ENCODE assay signal across 4 fruit fly cellular contexts in genomic region chr3R:21065010-21065695, dm6.
TF ChIP-seq lines count a peak whose summit lies in the region.

Gene AnxB9, plus strand, starts transcription at chr3R:21065241.

TF ChIP-seq in whole organism, adult, 20 proteins besides CTCF, POLR2A, EP300 and RAD21 (continued from another document):
- TF ChIP-seq CG11617 (GFP tag; optimal IDR thresholded peaks at IDR 0.05; lab: Kevin White, UChicago), result peak; percentile 46
- TF ChIP-seq cic (GFP tag; optimal IDR thresholded peaks at IDR 0.05; lab: Kevin White, UChicago), result peak; percentile 73

TF ChIP-seq in whole organism, embryonic, 481 proteins besides CTCF, POLR2A, EP300 and RAD21 (continued from another document and continues in another):
- TF ChIP-seq NC2β (GFP tag; optimal IDR thresholded peaks at IDR 0.05; lab: Kevin White, UChicago) (peak; percentile 56), exex (tag; optimal IDR thresholded peaks at IDR 0.05; lab: Kevin White, UChicago) (peak; percentile 26), Dref (GFP tag; IDR thresholded peaks at IDR 0.05; lab: Robert Waterston, UW) (peak; percentile 52), CG8944 (GFP tag; optimal IDR thresholded peaks at IDR 0.05; lab: Kevin White, UChicago) (no peak), Xbp1 (GFP tag; optimal IDR thresholded peaks at IDR 0.05; lab: Kevin White, UChicago) (peak; percentile 5), psq (GFP tag; optimal IDR thresholded peaks at IDR 0.05; lab: Kevin White, UChicago) (no peak), org-1 (GFP tag; optimal IDR thresholded peaks at IDR 0.05; lab: Kevin White, UChicago) (no peak), ken (GFP tag; IDR thresholded peaks at IDR 0.05; lab: Robert Waterston, UW) (0 out of 3 replicates have a peak, but pooled peaks have one; percentile 52), CG12236 (GFP tag; optimal IDR thresholded peaks at IDR 0.05; lab: Kevin White, UChicago) (peak; percentile 7), CG1024 (GFP tag; IDR thresholded peaks at IDR 0.05; lab: Robert Waterston, UW) (no peak), CG11560 (tag; IDR thresholded peaks at IDR 0.05; lab: Robert Waterston, UW) (no peak), CG8290 (GFP tag; optimal IDR thresholded peaks at IDR 0.05; lab: Kevin White, UChicago) (peak; percentile 98), CG8290 (tag; optimal IDR thresholded peaks at IDR 0.05; lab: Kevin White, UChicago) (peak in 1 of 2 experiments; percentile 92), hkb (optimal IDR thresholded peaks at IDR 0.05; lab: Kevin White, UChicago) (no peak), hkb (GFP tag; IDR thresholded peaks at IDR 0.05; lab: Robert Waterston, UW) (peak; percentile 67), NC2α (GFP tag; optimal IDR thresholded peaks at IDR 0.05; lab: Kevin White, UChicago) (peak; percentile 51), CG12155 (GFP tag; optimal IDR thresholded peaks at IDR 0.05; lab: Kevin White, UChicago) (peak; percentile 46), CG4360 (GFP tag; IDR thresholded peaks at IDR 0.05; lab: Robert Waterston, UW) (peak; percentile 82), CG17829 (tag; optimal IDR thresholded peaks at IDR 0.05; lab: Kevin White, UChicago) (no peak), Doc3 (GFP tag; IDR thresholded peaks at IDR 0.05; lab: Robert Waterston, UW; ENCODE audit: partially characterized antibody) (no peak; the same call in 1 of the 3 replicates), Dip2 (GFP tag; IDR thresholded peaks at IDR 0.05; lab: Robert Waterston, UW) (no peak), Dad (GFP tag; optimal IDR thresholded peaks at IDR 0.05; lab: Kevin White, UChicago) (peak; percentile 8), D (optimal IDR thresholded peaks at IDR 0.05; lab: Kevin White, UChicago) (no peak), D (GFP tag; optimal IDR thresholded peaks at IDR 0.05; lab: Kevin White, UChicago) (no peak), CG4730 (GFP tag; IDR thresholded peaks at IDR 0.05; lab: Robert Waterston, UW) (no peak), Usf (GFP tag; optimal IDR thresholded peaks at IDR 0.05; lab: Kevin White, UChicago) (no peak), tll (GFP tag; optimal IDR thresholded peaks at IDR 0.05; lab: Kevin White, UChicago) (no peak), CG14860 (GFP tag; IDR thresholded peaks at IDR 0.05; lab: Robert Waterston, UW; ENCODE audit: partially characterized antibody) (no peak; the same call in 1 of the 3 replicates), CG3847 (GFP tag; IDR thresholded peaks at IDR 0.05; lab: Robert Waterston, UW) (no peak), CG10565 (GFP tag; optimal IDR thresholded peaks at IDR 0.05; lab: Kevin White, UChicago) (no peak), ac (GFP tag; optimal IDR thresholded peaks at IDR 0.05; lab: Kevin White, UChicago) (peak; percentile 15), Atf-2 (GFP tag; optimal IDR thresholded peaks at IDR 0.05; lab: Kevin White, UChicago) (no peak), rib (GFP tag; IDR thresholded peaks at IDR 0.05; lab: Robert Waterston, UW) (peak; percentile 53; the same call in 1 of the 2 replicates), Trl (optimal IDR thresholded peaks at IDR 0.05; lab: Kevin White, UChicago) (peak; percentile 45 to 72), Trl (GFP tag; optimal IDR thresholded peaks at IDR 0.05; lab: Kevin White, UChicago) (peak; percentile 70), salm (tag; optimal IDR thresholded peaks at IDR 0.05; lab: Kevin White, UChicago) (peak; percentile 20), chn (GFP tag; optimal IDR thresholded peaks at IDR 0.05; lab: Kevin White, UChicago) (peak; percentile 38), sd (tag; optimal IDR thresholded peaks at IDR 0.05; lab: Kevin White, UChicago) (peak; percentile 94), ERR (GFP tag; optimal IDR thresholded peaks at IDR 0.05; lab: Kevin White, UChicago) (no peak), p53 (GFP tag; optimal IDR thresholded peaks at IDR 0.05; lab: Kevin White, UChicago) (no peak), CG1647 (GFP tag; optimal IDR thresholded peaks at IDR 0.05; lab: Kevin White, UChicago) (no peak), Dek (tag; optimal IDR thresholded peaks at IDR 0.05; lab: Kevin White, UChicago) (no peak), amos (GFP tag; IDR thresholded peaks at IDR 0.05; lab: Robert Waterston, UW; ENCODE audit: partially characterized antibody) (peak; percentile 82; the same call in 1 of the 2 replicates)

TF ChIP-seq in whole organism, prepupa, 60 proteins besides CTCF, POLR2A, EP300 and RAD21 (continued from another document):
- TF ChIP-seq CG6808 (GFP tag; optimal IDR thresholded peaks at IDR 0.05; lab: Kevin White, UChicago) (peak; percentile 10), fkh (GFP tag; optimal IDR thresholded peaks at IDR 0.05; lab: Kevin White, UChicago) (peak; percentile 83), CG3032 (tag; optimal IDR thresholded peaks at IDR 0.05; lab: Kevin White, UChicago) (peak; percentile 41), CG8319 (GFP tag; optimal IDR thresholded peaks at IDR 0.05; lab: Kevin White, UChicago) (no peak), Eip78C (GFP tag; lab: Kevin White, UChicago) (peak; percentile 84), Ets96B (tag; optimal IDR thresholded peaks at IDR 0.05; lab: Kevin White, UChicago) (peak; percentile 14), vri (GFP tag; optimal IDR thresholded peaks at IDR 0.05; lab: Kevin White, UChicago) (peak; percentile 80), Hr38 (GFP tag; optimal IDR thresholded peaks at IDR 0.05; lab: Kevin White, UChicago) (no peak), dac (GFP tag; optimal IDR thresholded peaks at IDR 0.05; lab: Kevin White, UChicago) (no peak), Smox (GFP tag; optimal IDR thresholded peaks at IDR 0.05; lab: Kevin White, UChicago) (no peak), cyc (GFP tag; optimal IDR thresholded peaks at IDR 0.05; lab: Kevin White, UChicago) (no peak), ss (GFP tag; optimal IDR thresholded peaks at IDR 0.05; lab: Kevin White, UChicago) (peak; percentile 24 to 58), CG6276 (GFP tag; optimal IDR thresholded peaks at IDR 0.05; lab: Kevin White, UChicago) (peak; percentile 33), CG6854 (GFP tag; optimal IDR thresholded peaks at IDR 0.05; lab: Kevin White, UChicago) (peak; percentile 80), Eip75B (GFP tag; optimal IDR thresholded peaks at IDR 0.05; lab: Kevin White, UChicago) (peak; percentile 22), CG9139 (GFP tag; optimal IDR thresholded peaks at IDR 0.05; lab: Kevin White, UChicago) (peak; percentile 61), CG11902 (GFP tag; optimal IDR thresholded peaks at IDR 0.05; lab: Kevin White, UChicago) (no peak), spab (GFP tag; optimal IDR thresholded peaks at IDR 0.05; lab: Kevin White, UChicago) (no peak), acj6 (GFP tag; optimal IDR thresholded peaks at IDR 0.05; lab: Kevin White, UChicago) (no peak), fd85E (GFP tag; optimal IDR thresholded peaks at IDR 0.05; lab: Kevin White, UChicago) (no peak), CG11762 (GFP tag; optimal IDR thresholded peaks at IDR 0.05; lab: Kevin White, UChicago; ENCODE audit: insufficient read depth) (no peak), Blimp-1 (GFP tag; optimal IDR thresholded peaks at IDR 0.05; lab: Kevin White, UChicago) (no peak), CG11294 (GFP tag; IDR thresholded peaks at IDR 0.05; lab: Robert Waterston, UW) (no peak; the same call in 1 of the 2 replicates), CG8632 (GFP tag; optimal IDR thresholded peaks at IDR 0.05; lab: Kevin White, UChicago) (peak; percentile 10), CG6792 (GFP tag; optimal IDR thresholded peaks at IDR 0.05; lab: Kevin White, UChicago) (no peak), Hr39 (GFP tag; optimal IDR thresholded peaks at IDR 0.05; lab: Kevin White, UChicago) (no peak), achi (GFP tag; optimal IDR thresholded peaks at IDR 0.05; lab: Kevin White, UChicago) (peak; percentile 36), Met (GFP tag; optimal IDR thresholded peaks at IDR 0.05; lab: Kevin White, UChicago) (peak; percentile 34), salr (GFP tag; optimal IDR thresholded peaks at IDR 0.05; lab: Kevin White, UChicago) (no peak), CG3919 (GFP tag; optimal IDR thresholded peaks at IDR 0.05; lab: Kevin White, UChicago) (peak; percentile 42), Hr4 (GFP tag; optimal IDR thresholded peaks at IDR 0.05; lab: Kevin White, UChicago) (no peak), fd59A (GFP tag; optimal IDR thresholded peaks at IDR 0.05; lab: Kevin White, UChicago) (no peak), dsx (GFP tag; optimal IDR thresholded peaks at IDR 0.05; lab: Kevin White, UChicago; ENCODE audit: poor library complexity, severe bottlenecking) (peak; percentile 58), svp (GFP tag; lab: Kevin White, UChicago) (peak; percentile 46), CG10669 (GFP tag; optimal IDR thresholded peaks at IDR 0.05; lab: Kevin White, UChicago) (no peak), Eip93F (GFP tag; optimal IDR thresholded peaks at IDR 0.05; lab: Kevin White, UChicago) (no peak), Gug (GFP tag; IDR thresholded peaks at IDR 0.05; lab: Robert Waterston, UW) (no peak), CG10631 (GFP tag; optimal IDR thresholded peaks at IDR 0.05; lab: Kevin White, UChicago) (no peak), CG16779 (tag; optimal IDR thresholded peaks at IDR 0.05; lab: Kevin White, UChicago) (peak; percentile 65), net (GFP tag; optimal IDR thresholded peaks at IDR 0.05; lab: Kevin White, UChicago) (no peak), CG6163 (GFP tag; IDR thresholded peaks at IDR 0.05; lab: Robert Waterston, UW) (peak; percentile 44; the same call in 2 of the 3 replicates)

TF ChIP-seq in whole organism, wandering third instar larva, 38 proteins besides CTCF, POLR2A, EP300 and RAD21 (continued from another document):
- no peak for TF ChIP-seq Vsx2 (GFP tag; optimal IDR thresholded peaks at IDR 0.05; lab: Kevin White, UChicago; ENCODE audit: partially characterized antibody)
- TF ChIP-seq dsf (GFP tag; optimal IDR thresholded peaks at IDR 0.05; lab: Kevin White, UChicago; ENCODE audit: borderline replicate concordance), result no peak
- TF ChIP-seq CrebA (GFP tag; optimal IDR thresholded peaks at IDR 0.05; lab: Kevin White, UChicago; ENCODE audit: borderline replicate concordance), result no peak
- no peak for TF ChIP-seq psq (GFP tag; optimal IDR thresholded peaks at IDR 0.05; lab: Kevin White, UChicago)
- TF ChIP-seq dl (GFP tag; optimal IDR thresholded peaks at IDR 0.05; lab: Kevin White, UChicago; ENCODE audit: insufficient read depth in 1 of 2, partially characterized antibody in 2 of 2), result no peak
- no peak for TF ChIP-seq ey (GFP tag; optimal IDR thresholded peaks at IDR 0.05; lab: Kevin White, UChicago)
- peak; percentile 39 for TF ChIP-seq Hnf4 (GFP tag; optimal IDR thresholded peaks at IDR 0.05; lab: Kevin White, UChicago)
- no peak for TF ChIP-seq Mio (GFP tag; optimal IDR thresholded peaks at IDR 0.05; lab: Kevin White, UChicago)
- peak; percentile 66 for TF ChIP-seq Jra (GFP tag; optimal IDR thresholded peaks at IDR 0.05; lab: Kevin White, UChicago)
- no peak for TF ChIP-seq Hr78 (GFP tag; optimal IDR thresholded peaks at IDR 0.05; lab: Kevin White, UChicago)
- no peak for TF ChIP-seq Myc (optimal IDR thresholded peaks at IDR 0.05; lab: Kevin White, UChicago)
- no peak for TF ChIP-seq Abd-B (GFP tag; optimal IDR thresholded peaks at IDR 0.05; lab: Kevin White, UChicago)
- TF ChIP-seq OdsH (GFP tag; optimal IDR thresholded peaks at IDR 0.05; lab: Kevin White, UChicago), result peak; percentile 47
- no peak for TF ChIP-seq CG9705 (GFP tag; optimal IDR thresholded peaks at IDR 0.05; lab: Kevin White, UChicago)
